Worm (Caenorhabditis elegans) whole organism, young adult: ENCODE data around the gene mdf-1.
A peak's percentile ranks its signal among the peaks of the same experiment; 100 is the strongest.

Source experiments
- B0019.2 ChIP-seq: fragments of 200-800 bp; sonication (Bioruptor generic); conservative IDR thresholded peaks from 2 replicates; pipeline ENCODE4 v1.3.6; 2022; ENCODE audit warnings: missing genetic modification reagents, missing genetic modification characterization, missing compliant biosample characterization
- B0035.1 ChIP-seq: sonication (generic microtip); optimal IDR thresholded peaks from 2 replicates; lab custom pipeline; 2016; ENCODE audit warnings: missing genetic modification characterization, mild to moderate bottlenecking, missing compliant biosample characterization, missing genotype, missing genetic modification reagents
- B0261.1 ChIP-seq: sonication (generic microtip); optimal IDR thresholded peaks from 2 replicates; lab custom pipeline; 2016; ENCODE audit warnings: mild to moderate bottlenecking, missing genetic modification characterization, moderate library complexity, missing compliant biosample characterization
- B0336.3 ChIP-seq: fragments of 200-800 bp; sonication (Bioruptor generic); IDR thresholded peaks from 2 replicates; pipeline ENCODE4 v1.3.6; 2022; ENCODE audit warnings: missing genetic modification characterization, missing compliant biosample characterization
- F22D6.2 ChIP-seq: sonication (generic microtip); optimal IDR thresholded peaks from 2 replicates; lab custom pipeline; 2016; ENCODE audit warnings: mild to moderate bottlenecking, missing genetic modification characterization, missing compliant biosample characterization
- F37B4.10 ChIP-seq: fragments of 200-800 bp; sonication (Bioruptor generic); IDR thresholded peaks from 2 replicates; pipeline ENCODE4 v1.3.6; 2022; ENCODE audit warnings: missing genetic modification characterization, missing compliant biosample characterization
- F57C9.4 ChIP-seq: sonication (generic microtip); optimal IDR thresholded peaks from 2 replicates; lab custom pipeline; 2017; ENCODE audit warnings: mild to moderate bottlenecking, missing genetic modification characterization, missing compliant biosample characterization
- K11D2.4 ChIP-seq: fragments of 200-800 bp; sonication (Bioruptor generic); IDR thresholded peaks from 2 replicates; pipeline ENCODE4 v1.3.6; 2022; ENCODE audit warnings: missing genetic modification reagents, missing genetic modification characterization, missing compliant biosample characterization
- T26A5.8 ChIP-seq: sonication (generic microtip); optimal IDR thresholded peaks from 2 replicates; lab custom pipeline; 2016; ENCODE audit warnings: missing genetic modification characterization, missing compliant biosample characterization
- Y56A3A.18 ChIP-seq: fragments of 200-800 bp; sonication (Bioruptor generic); IDR thresholded peaks from 2 replicates; pipeline ENCODE4 v1.3.6; 2022; ENCODE audit warnings: missing genetic modification reagents, missing genetic modification characterization, missing compliant biosample characterization
- Y79H2A.3 ChIP-seq: fragments of 200-800 bp; sonication (Bioruptor generic); conservative IDR thresholded peaks from 2 replicates; pipeline ENCODE4 v1.3.6; 2022; ENCODE audit warnings: missing genetic modification reagents, missing genetic modification characterization, missing compliant biosample characterization
- Y95B8A.8 ChIP-seq: fragments of 200-800 bp; sonication (Bioruptor generic); IDR thresholded peaks from 2 replicates; pipeline ENCODE4 v1.3.6; 2022; ENCODE audit warnings: missing genetic modification reagents, missing genetic modification characterization, missing compliant biosample characterization
- ZK185.1 ChIP-seq: sonication (generic microtip); optimal IDR thresholded peaks from 2 replicates; lab custom pipeline; 2016; ENCODE audit warnings: mild to moderate bottlenecking, missing genetic modification characterization, missing compliant biosample characterization; ENCODE audit not compliant: poor library complexity, severe bottlenecking
- akir-1 ChIP-seq: fragments of 200-800 bp; sonication (Bioruptor generic); optimal IDR thresholded peaks from 2 replicates; lab custom pipeline; 2018; ENCODE audit warnings: mild to moderate bottlenecking, missing genetic modification characterization, moderate library complexity, missing compliant biosample characterization
- aptf-3 ChIP-seq: fragments of 200-800 bp; sonication (Bioruptor generic); IDR thresholded peaks from 2 replicates; pipeline ENCODE4 v1.3.6; 2022; ENCODE audit warnings: missing genetic modification characterization, missing compliant biosample characterization
- attf-5 ChIP-seq: fragments of 200-800 bp; sonication (Bioruptor generic); optimal IDR thresholded peaks from 2 replicates; lab custom pipeline; 2018; ENCODE audit warnings: mild to moderate bottlenecking, missing genetic modification characterization, missing compliant biosample characterization
- bed-1 ChIP-seq: fragments of 200-800 bp; sonication (Bioruptor generic); IDR thresholded peaks from 2 replicates; pipeline ENCODE4 v1.3.6; 2022; ENCODE audit warnings: missing genetic modification reagents, missing genetic modification characterization, missing compliant biosample characterization
- bed-2 ChIP-seq: fragments of 200-800 bp; sonication (Bioruptor generic); IDR thresholded peaks from 2 replicates; pipeline ENCODE4 v1.3.6; 2022; ENCODE audit warnings: missing genetic modification reagents, missing genetic modification characterization, missing compliant biosample characterization
- cebp-1 ChIP-seq, 2 experiments: fragments of 200-800 bp in 1 of 2; sonication (Bioruptor generic) in 1 of 2; sonication (generic microtip) in 1 of 2; IDR thresholded peaks in 1 of 2; optimal IDR thresholded peaks in 1 of 2; 2 replicates each; pipeline versions ENCODE4 v1.3.6 to Lab custom; 2017 to 2022; ENCODE audit warnings: missing compliant biosample characterization in 2 of 2, missing genetic modification characterization in 2 of 2, mild to moderate bottlenecking in 1 of 2, missing genetic modification reagents in 1 of 2, moderate library complexity in 1 of 2
- ceh-100 ChIP-seq: fragments of 200-800 bp; sonication (Bioruptor generic); IDR thresholded peaks from 2 replicates; pipeline ENCODE4 v1.3.6; 2022; ENCODE audit warnings: missing genetic modification reagents, missing genetic modification characterization, missing compliant biosample characterization
- ceh-27 ChIP-seq: fragments of 200-800 bp; sonication (Bioruptor generic); optimal IDR thresholded peaks from 2 replicates; lab custom pipeline; 2018; ENCODE audit warnings: mild to moderate bottlenecking, missing genetic modification characterization, moderate library complexity, missing compliant biosample characterization
- ceh-79 ChIP-seq: sonication (generic microtip); optimal IDR thresholded peaks from 2 replicates; lab custom pipeline; 2017; ENCODE audit warnings: mild to moderate bottlenecking, missing genetic modification characterization, missing compliant biosample characterization
- dpff-1 ChIP-seq: sonication (generic microtip); optimal IDR thresholded peaks from 2 replicates; lab custom pipeline; 2017; ENCODE audit warnings: mild to moderate bottlenecking, missing genetic modification characterization, missing compliant biosample characterization
- egl-18 ChIP-seq: fragments of 200-800 bp; sonication (Bioruptor generic); IDR thresholded peaks from 2 replicates; pipeline ENCODE4 v1.3.6; 2022; ENCODE audit warnings: missing genetic modification reagents, missing genetic modification characterization, missing compliant biosample characterization
- egl-44 ChIP-seq: fragments of 200-800 bp; sonication (Bioruptor generic); IDR thresholded peaks from 2 replicates; pipeline ENCODE4 v1.3.6; 2022; ENCODE audit warnings: missing genetic modification reagents, missing genetic modification characterization, missing compliant biosample characterization
- egrh-3 ChIP-seq: fragments of 200-800 bp; sonication (Bioruptor generic); IDR thresholded peaks from 2 replicates; pipeline ENCODE4 v1.3.6; 2022; ENCODE audit warnings: missing genetic modification reagents, missing genetic modification characterization, missing compliant biosample characterization
- fkh-3 ChIP-seq: sonication (generic microtip); optimal IDR thresholded peaks from 2 replicates; lab custom pipeline; 2016; ENCODE audit warnings: mild to moderate bottlenecking, missing genetic modification characterization, missing compliant biosample characterization
- hlh-26 ChIP-seq: fragments of 200-800 bp; sonication (Bioruptor generic); conservative IDR thresholded peaks from 2 replicates; pipeline ENCODE4 v1.3.6; 2022; ENCODE audit warnings: missing genetic modification reagents, missing genetic modification characterization, missing compliant biosample characterization
- hrde-1 ChIP-seq: sonication (generic microtip); optimal IDR thresholded peaks from 2 replicates; lab custom pipeline; 2016; ENCODE audit warnings: missing genetic modification characterization, mild to moderate bottlenecking, missing compliant biosample characterization, moderate library complexity, missing genotype, missing genetic modification reagents, borderline replicate concordance
- let-607 ChIP-seq, 2 experiments: fragments of 200-800 bp in 1 of 2; sonication (Bioruptor generic) in 1 of 2; sonication (generic microtip) in 1 of 2; optimal IDR thresholded peaks; 2 replicates each; lab custom pipeline; 2016 to 2018; ENCODE audit warnings: mild to moderate bottlenecking in 2 of 2, missing compliant biosample characterization in 2 of 2, missing genetic modification characterization in 2 of 2, moderate library complexity in 2 of 2, missing genotype in 1 of 2
- lin-26 ChIP-seq: fragments of 200-800 bp; sonication (Bioruptor generic); IDR thresholded peaks from 2 replicates; pipeline ENCODE4 v1.3.6; 2022; ENCODE audit warnings: missing genetic modification reagents, missing genetic modification characterization, missing compliant biosample characterization
- lin-35 ChIP-seq, 3 experiments: fragments of 150-350 bp in 2 of 3; sonication (generic microtip) in 1 of 3; optimal IDR thresholded peaks; 2 replicates each; lab custom pipeline; 2014 to 2018; ENCODE audit warnings: missing biosample characterization in 3 of 3, missing genetic modification characterization in 3 of 3, missing genetic modification reagents in 3 of 3
- madf-3 ChIP-seq: fragments of 200-800 bp; sonication (Bioruptor generic); IDR thresholded peaks from 2 replicates; pipeline ENCODE4 v1.3.6; 2022; ENCODE audit warnings: missing genetic modification reagents, missing genetic modification characterization, missing compliant biosample characterization
- madf-6 ChIP-seq: fragments of 200-800 bp; sonication (Bioruptor generic); IDR thresholded peaks from 2 replicates; pipeline ENCODE4 v1.3.6; 2022; ENCODE audit warnings: missing genetic modification reagents, missing genetic modification characterization, missing compliant biosample characterization
- mel-28 ChIP-seq: sonication (generic microtip); optimal IDR thresholded peaks from 2 replicates; lab custom pipeline; 2016; ENCODE audit warnings: borderline replicate concordance, mild to moderate bottlenecking, missing genetic modification characterization, missing compliant biosample characterization
- mxl-1 ChIP-seq: sonication (generic microtip); optimal IDR thresholded peaks from 2 replicates; lab custom pipeline; 2016; ENCODE audit warnings: missing genetic modification characterization, missing compliant biosample characterization
- nfyb-1 ChIP-seq: fragments of 200-800 bp; sonication (Bioruptor generic); IDR thresholded peaks from 2 replicates; pipeline ENCODE4 v1.3.6; 2022; ENCODE audit warnings: missing genetic modification reagents, missing genetic modification characterization, missing compliant biosample characterization
- nhr-120 ChIP-seq: fragments of 200-800 bp; sonication (Bioruptor generic); IDR thresholded peaks from 2 replicates; pipeline ENCODE4 v1.3.6; 2022; ENCODE audit warnings: missing genetic modification characterization, missing compliant biosample characterization
- nhr-27 ChIP-seq: fragments of 200-800 bp; sonication (Bioruptor generic); optimal IDR thresholded peaks from 2 replicates; lab custom pipeline; 2018; ENCODE audit warnings: mild to moderate bottlenecking, missing genetic modification characterization, moderate library complexity, missing compliant biosample characterization
- rec-8 ChIP-seq, 2 experiments: sonication (generic microtip); optimal IDR thresholded peaks; 2 replicates each; lab custom pipeline; 2016; ENCODE audit warnings: mild to moderate bottlenecking in 2 of 2, missing genetic modification characterization in 2 of 2, missing genetic modification reagents in 2 of 2, missing genotype in 2 of 2, missing biosample characterization in 1 of 2, missing compliant biosample characterization in 1 of 2, moderate library complexity in 1 of 2
- repo-1 ChIP-seq: sonication (generic microtip); optimal IDR thresholded peaks from 2 replicates; lab custom pipeline; 2017; ENCODE audit warnings: mild to moderate bottlenecking, missing genetic modification characterization, missing compliant biosample characterization
- sdz-38 ChIP-seq: sonication (generic microtip); optimal IDR thresholded peaks from 2 replicates; lab custom pipeline; 2016; ENCODE audit warnings: missing genotype, missing genetic modification characterization, missing compliant biosample characterization
- tbp1 ChIP-seq: fragments of 200-800 bp; sonication (Bioruptor generic); optimal IDR thresholded peaks from 2 replicates; lab custom pipeline; 2018; ENCODE audit warnings: mild to moderate bottlenecking, missing genetic modification characterization, missing compliant biosample characterization
- tbx-9 ChIP-seq: sonication (generic microtip); optimal IDR thresholded peaks from 2 replicates; lab custom pipeline; 2016; ENCODE audit warnings: borderline replicate concordance, missing genetic modification characterization, inconsistent platforms, missing compliant biosample characterization
- tlf-1 ChIP-seq: fragments of 200-800 bp; sonication (Bioruptor generic); optimal IDR thresholded peaks from 2 replicates; lab custom pipeline; 2018; ENCODE audit warnings: mild to moderate bottlenecking, missing genetic modification characterization, missing compliant biosample characterization
- unc-130 ChIP-seq: sonication (generic microtip); optimal IDR thresholded peaks from 2 replicates; lab custom pipeline; 2016; ENCODE audit warnings: missing genetic modification reagents, missing genetic modification characterization, missing compliant biosample characterization
- unc-62 ChIP-seq: fragments of 150-350 bp; optimal IDR thresholded peaks from 2 replicates; lab custom pipeline; 2014; ENCODE audit warnings: missing biosample characterization, missing genetic modification reagents, missing genetic modification characterization
- ztf-18 ChIP-seq: sonication (generic microtip); optimal IDR thresholded peaks from 2 replicates; lab custom pipeline; 2016; ENCODE audit warnings: missing genotype, mild to moderate bottlenecking, missing genetic modification characterization, missing compliant biosample characterization
- ztf-25 ChIP-seq: fragments of 200-800 bp; sonication (Bioruptor generic); IDR thresholded peaks from 2 replicates; pipeline ENCODE4 v1.3.6; 2022; ENCODE audit warnings: missing genetic modification reagents, missing genetic modification characterization, missing compliant biosample characterization

mdf-1 gene

ce11 chrV:9536505-9536904, 7.5 kb downstream of the mdf-1 start, which contains the start of gene C50F4.4 (continued):
- TF ChIP-seq madf-3 (GFP tag; lab: Robert Waterston, UW): no peak
- TF ChIP-seq K11D2.4 (GFP tag; lab: Robert Waterston, UW): peak; percentile 58; the same call in 1 of the 2 replicates
- no peak for TF ChIP-seq F57C9.4
- TF ChIP-seq let-607 (tag; optimal IDR thresholded peaks at IDR 0.05; lab: Kevin White, UChicago): peak in 1 of 2 experiments; percentile 16
- 0 out of 2 replicates have a peak, but pooled peaks have one; percentile 18 for TF ChIP-seq Y79H2A.3 (GFP tag; lab: Robert Waterston, UW)
- no peak for TF ChIP-seq T26A5.8
- no peak for TF ChIP-seq hlh-26
- no peak for TF ChIP-seq tbp1 (GFP tag; lab: Kevin White, UChicago)
- no peak for TF ChIP-seq B0035.1
- no peak for TF ChIP-seq hrde-1 (tag; lab: Kevin White, UChicago)
- TF ChIP-seq nhr-120 (GFP tag; lab: Robert Waterston, UW): no peak
- no peak for TF ChIP-seq ceh-79
- TF ChIP-seq F37B4.10 (GFP tag; lab: Robert Waterston, UW): no peak
- TF ChIP-seq unc-130: peak; percentile 66
- peak; percentile 69 for TF ChIP-seq ZK185.1 (tag; lab: Kevin White, UChicago)
- TF ChIP-seq B0019.2 (GFP tag; lab: Robert Waterston, UW): no peak
- no peak for TF ChIP-seq egrh-3 (GFP tag; lab: Robert Waterston, UW)
- no peak for TF ChIP-seq B0336.3 (GFP tag; lab: Robert Waterston, UW)
- TF ChIP-seq egl-44 (GFP tag; lab: Robert Waterston, UW): no peak
- no peak for TF ChIP-seq fkh-3 (tag; lab: Kevin White, UChicago)
- no peak for TF ChIP-seq tlf-1
- TF ChIP-seq ceh-100 (GFP tag; lab: Robert Waterston, UW): no peak
- peak in 1 of 2 experiments; percentile 32 for TF ChIP-seq rec-8 (tag; optimal IDR thresholded peaks at IDR 0.05; lab: Kevin White, UChicago)
- peak; percentile 34; the same call in 1 of the 2 replicates for TF ChIP-seq cebp-1 (GFP tag; IDR thresholded peaks at IDR 0.05; lab: Robert Waterston, UW)
- TF ChIP-seq cebp-1 (tag; optimal IDR thresholded peaks at IDR 0.05; lab: Kevin White, UChicago): no peak
- TF ChIP-seq mel-28 (tag; lab: Kevin White, UChicago): no peak
- TF ChIP-seq sdz-38 (tag; lab: Kevin White, UChicago): no peak
- TF ChIP-seq dpff-1: no peak
- TF ChIP-seq nfyb-1 (GFP tag; lab: Robert Waterston, UW): no peak
- TF ChIP-seq bed-1: no peak
- no peak for TF ChIP-seq ztf-25 (GFP tag; lab: Robert Waterston, UW)
- peak; percentile 85 for TF ChIP-seq madf-6 (GFP tag; lab: Robert Waterston, UW)
- no peak for TF ChIP-seq tbx-9
- TF ChIP-seq ztf-18: peak; percentile 33
- no peak for TF ChIP-seq aptf-3 (GFP tag; lab: Robert Waterston, UW)
- no peak for TF ChIP-seq attf-5 (GFP tag; lab: Kevin White, UChicago)
- TF ChIP-seq ceh-27 (GFP tag; lab: Kevin White, UChicago): peak; percentile 43
- no peak for TF ChIP-seq lin-26 (GFP tag; lab: Robert Waterston, UW)
- TF ChIP-seq repo-1 (tag; lab: Kevin White, UChicago): no peak
- no peak for TF ChIP-seq bed-2 (GFP tag; lab: Robert Waterston, UW)

ce11 chrV:9534621-9535020, 9.4 kb downstream of the mdf-1 start, which contains the start of gene tag-329:
Gene tag-329 (plus strand): TSS chrV:9534921.
- TF ChIP-seq egl-18 (GFP tag; lab: Robert Waterston, UW) (no peak), ZK185.1 (tag; lab: Kevin White, UChicago) (no peak), B0336.3 (GFP tag; lab: Robert Waterston, UW) (no peak), tlf-1 (no peak), Y56A3A.18 (no peak), bed-1 (no peak), nhr-27 (tag; lab: Kevin White, UChicago) (no peak), B0261.1 (tag; lab: Kevin White, UChicago) (no peak), unc-62 (GFP tag; lab: Kevin White, UChicago) (no peak), lin-35 (GFP tag; optimal IDR thresholded peaks at IDR 0.05; lab: Kevin White, UChicago) (no peak), mxl-1 (tag; lab: Kevin White, UChicago) (no peak), K11D2.4 (GFP tag; lab: Robert Waterston, UW) (no peak), F22D6.2 (tag; lab: Kevin White, UChicago) (no peak), Y95B8A.8 (GFP tag; lab: Robert Waterston, UW) (no peak), akir-1 (GFP tag; lab: Kevin White, UChicago) (no peak)
